Fruit fly (Drosophila melanogaster) whole organism, wandering third instar larva: ENCODE measurements around the gene CG14304.

Source experiments
- Abd-B ChIP-seq: fragments of >200 bp; optimal IDR thresholded peaks from 2 replicates; lab custom pipeline; 2017; ENCODE audit warnings: missing biosample characterization, missing genetic modification characterization
- CG32264 ChIP-seq: fragments of 200-800 bp; sonication (Bioruptor generic); optimal IDR thresholded peaks from 2 replicates; lab custom pipeline; 2016; ENCODE audit warnings: missing biosample characterization, missing genetic modification characterization
- CG9705 ChIP-seq: fragments of 200-800 bp; sonication (Bioruptor generic); optimal IDR thresholded peaks from 2 replicates; lab custom pipeline; 2018; ENCODE audit warnings: missing biosample characterization, mild to moderate bottlenecking, missing genetic modification characterization
- CrebA ChIP-seq: fragments of 200-800 bp; sonication (Bioruptor generic); optimal IDR thresholded peaks from 2 replicates; lab custom pipeline; 2016; ENCODE audit warnings: missing biosample characterization, mild to moderate bottlenecking, missing genetic modification characterization, borderline replicate concordance
- Dif ChIP-seq: fragments of 200-275, 200-300 bp; sonication (Bioruptor generic); optimal IDR thresholded peaks from 2 replicates; lab custom pipeline; 2018; ENCODE audit warnings: missing biosample characterization, missing genetic modification characterization; ENCODE audit not compliant: partially characterized antibody
- GATAd ChIP-seq: sonication (Bioruptor generic); optimal IDR thresholded peaks from 2 replicates; lab custom pipeline; 2016; ENCODE audit warnings: missing biosample characterization, missing genetic modification characterization
- HLH106 ChIP-seq: fragments of 200-800 bp; optimal IDR thresholded peaks from 3 replicates; lab custom pipeline; 2019; ENCODE audit warnings: missing biosample characterization, mild to moderate bottlenecking, missing genetic modification characterization, moderate library complexity
- Hnf4 ChIP-seq: fragments of 200-800 bp; sonication (Bioruptor generic); optimal IDR thresholded peaks from 2 replicates; lab custom pipeline; 2016; ENCODE audit warnings: missing biosample characterization, mild to moderate bottlenecking, missing genetic modification characterization
- Hr78 ChIP-seq: fragments of >200 bp; optimal IDR thresholded peaks from 2 replicates; lab custom pipeline; 2017; ENCODE audit warnings: missing biosample characterization, missing genetic modification characterization
- Hr83 ChIP-seq: fragments of 200-300 bp; sonication (Bioruptor generic); optimal IDR thresholded peaks from 2 replicates; lab custom pipeline; 2016; ENCODE audit warnings: missing biosample characterization, mild to moderate bottlenecking, missing genetic modification characterization, moderate library complexity; ENCODE audit not compliant: poor library complexity, severe bottlenecking
- Jra ChIP-seq: sonication (Bioruptor generic); optimal IDR thresholded peaks from 2 replicates; lab custom pipeline; 2016; ENCODE audit warnings: missing biosample characterization, missing genetic modification characterization
- Mio ChIP-seq: sonication (Bioruptor generic); optimal IDR thresholded peaks from 2 replicates; lab custom pipeline; 2016; ENCODE audit warnings: missing biosample characterization, missing genetic modification characterization
- Myc ChIP-seq: fragments of >200 bp; optimal IDR thresholded peaks from 2 replicates; lab custom pipeline; 2017
- N ChIP-seq: fragments of >200 bp; optimal IDR thresholded peaks from 2 replicates; lab custom pipeline; 2018; ENCODE audit warnings: missing biosample characterization, missing external identifiers, missing genetic modification characterization
- Rel ChIP-seq, 2 experiments: fragments of 200-800 bp; sonication (Bioruptor generic) in 1 of 2; optimal IDR thresholded peaks; 2 replicates in 1 of 2; 3 replicates in 1 of 2; lab custom pipeline; 2016 to 2019; ENCODE audit warnings: mild to moderate bottlenecking in 2 of 2, missing biosample characterization in 2 of 2, missing genetic modification characterization in 2 of 2, moderate library complexity in 1 of 2
- Sp1 ChIP-seq: fragments of 200-800 bp; sonication (Bioruptor generic); optimal IDR thresholded peaks from 3 replicates; lab custom pipeline; 2019; ENCODE audit warnings: missing biosample characterization, mild to moderate bottlenecking, missing genetic modification characterization, moderate library complexity
- Vsx2 ChIP-seq: fragments of 200-300, 225-300 bp; sonication (Bioruptor generic); optimal IDR thresholded peaks from 2 replicates; lab custom pipeline; 2018; ENCODE audit warnings: missing biosample characterization, missing genetic modification characterization; ENCODE audit not compliant: partially characterized antibody
- br ChIP-seq: fragments of 200-800 bp; sonication (Bioruptor generic); optimal IDR thresholded peaks from 2 replicates; lab custom pipeline; 2016; ENCODE audit warnings: missing biosample characterization, missing genetic modification characterization
- brk ChIP-seq: fragments of 200-800 bp; sonication (Bioruptor generic); optimal IDR thresholded peaks from 2 replicates; lab custom pipeline; 2016; ENCODE audit warnings: missing biosample characterization, mild to moderate bottlenecking, missing genetic modification characterization
- dl ChIP-seq, 2 experiments: fragments of 175-275, 200-275 bp in 1 of 2; fragments of 200-275 bp in 1 of 2; sonication (Bioruptor generic); optimal IDR thresholded peaks; lab custom pipeline; 2018; ENCODE audit warnings: mild to moderate bottlenecking in 2 of 2, missing biosample characterization in 2 of 2, missing genetic modification characterization in 2 of 2, moderate library complexity in 2 of 2; ENCODE audit not compliant: partially characterized antibody in 2 of 2, insufficient read depth in 1 of 2
- dmrt93B ChIP-seq: fragments of 200-800 bp; sonication (Bioruptor generic); optimal IDR thresholded peaks from 2 replicates; lab custom pipeline; 2018; ENCODE audit warnings: missing biosample characterization, mild to moderate bottlenecking, missing genetic modification characterization
- dsf ChIP-seq: sonication (Bioruptor generic); optimal IDR thresholded peaks from 2 replicates; lab custom pipeline; 2016; ENCODE audit warnings: missing biosample characterization, missing genetic modification characterization, borderline replicate concordance
- ey ChIP-seq: fragments of 200-800 bp; sonication (Bioruptor generic); optimal IDR thresholded peaks from 2 replicates; lab custom pipeline; 2016; ENCODE audit warnings: missing biosample characterization, missing genetic modification characterization
- fru ChIP-seq: fragments of 200-800 bp; sonication (Bioruptor generic); optimal IDR thresholded peaks from 3 replicates; lab custom pipeline; 2016; ENCODE audit warnings: missing biosample characterization, mild to moderate bottlenecking, missing genetic modification characterization
- h ChIP-seq: fragments of 200-800 bp; sonication (Bioruptor generic); optimal IDR thresholded peaks from 3 replicates; lab custom pipeline; 2016; ENCODE audit warnings: missing biosample characterization, mild to moderate bottlenecking, missing genetic modification characterization
- jim ChIP-seq: fragments of 175-275, 200-325 bp; sonication (Bioruptor generic); optimal IDR thresholded peaks from 2 replicates; lab custom pipeline; 2016; ENCODE audit warnings: missing biosample characterization, mild to moderate bottlenecking, missing genetic modification characterization
- lola ChIP-seq: fragments of >200 bp; optimal IDR thresholded peaks from 2 replicates; lab custom pipeline; 2017; ENCODE audit warnings: missing biosample characterization, missing genetic modification characterization
- pan ChIP-seq: fragments of >200 bp; optimal IDR thresholded peaks from 2 replicates; lab custom pipeline; 2017
- rgr ChIP-seq: fragments of 200-800 bp; sonication (Bioruptor generic); optimal IDR thresholded peaks from 3 replicates; lab custom pipeline; 2016; ENCODE audit warnings: missing biosample characterization, mild to moderate bottlenecking, missing genetic modification characterization
- sage ChIP-seq: fragments of 200-800 bp; sonication (Bioruptor generic); optimal IDR thresholded peaks from 2 replicates; lab custom pipeline; 2016; ENCODE audit warnings: missing biosample characterization, mild to moderate bottlenecking, missing genetic modification characterization
- sv ChIP-seq: fragments of 200-800 bp; sonication (Bioruptor generic); optimal IDR thresholded peaks from 3 replicates; lab custom pipeline; 2016; ENCODE audit warnings: missing biosample characterization, missing genetic modification characterization
- usp ChIP-seq: fragments of >200 bp; optimal IDR thresholded peaks from 2 replicates; lab custom pipeline; 2017; ENCODE audit warnings: missing biosample characterization, missing genetic modification characterization
- woc ChIP-seq: sonication (Bioruptor generic); optimal IDR thresholded peaks from 2 replicates; lab custom pipeline; 2016; ENCODE audit warnings: missing biosample characterization, mild to moderate bottlenecking, missing genetic modification characterization

The CG14304 gene

DNA sequence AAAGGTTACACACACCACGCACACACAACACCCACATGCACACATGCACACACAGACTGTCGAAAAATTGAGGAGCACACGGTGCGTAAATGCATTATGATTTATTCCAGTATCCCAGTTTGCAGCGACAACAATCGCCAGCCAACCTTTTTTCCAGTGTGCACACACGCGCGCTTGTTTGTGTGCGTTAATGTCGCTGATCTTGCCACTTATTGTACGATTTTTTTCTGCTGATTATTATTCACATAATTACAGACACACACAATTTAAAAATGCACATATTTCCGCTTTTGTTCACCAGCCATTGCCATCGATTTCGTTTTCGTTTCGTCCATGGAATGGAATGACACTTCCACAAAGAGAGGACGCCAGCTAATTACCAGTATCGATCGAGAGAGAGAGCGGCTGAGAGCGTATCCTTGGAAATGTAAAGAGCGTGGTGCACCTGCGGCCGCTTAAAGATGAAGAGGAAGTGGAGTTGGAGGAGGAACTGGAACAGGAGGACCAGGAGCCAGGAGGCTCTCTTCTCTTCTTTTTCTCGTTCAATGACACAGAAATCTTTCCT is 37.3 kb upstream of the CG14304 start:
- peak; percentile 51 for TF ChIP-seq Dif (GFP tag; lab: Kevin White, UChicago)
- TF ChIP-seq usp, result no peak
- TF ChIP-seq jim (GFP tag; lab: Kevin White, UChicago), result no peak
- TF ChIP-seq dl (GFP tag; optimal IDR thresholded peaks at IDR 0.05; lab: Kevin White, UChicago; ENCODE audit: insufficient read depth in 1 of 2, partially characterized antibody in 2 of 2), result peak in 1 of 2 experiments; percentile 28
- no peak for TF ChIP-seq pan (lab: Kevin White, UChicago)
- no peak for TF ChIP-seq CG32264 (GFP tag; lab: Kevin White, UChicago)
- TF ChIP-seq Abd-B (GFP tag; lab: Kevin White, UChicago), result no peak
- TF ChIP-seq woc (GFP tag; lab: Kevin White, UChicago), result no peak
- no peak for TF ChIP-seq brk (GFP tag; lab: Kevin White, UChicago)
- TF ChIP-seq Sp1 (GFP tag; lab: Kevin White, UChicago), result no peak
- TF ChIP-seq HLH106 (tag; lab: Kevin White, UChicago), result no peak
- TF ChIP-seq rgr (GFP tag; lab: Kevin White, UChicago), result no peak
- no peak for TF ChIP-seq dmrt93B (GFP tag; lab: Kevin White, UChicago)
- no peak for TF ChIP-seq Jra (GFP tag; lab: Kevin White, UChicago)
- peak; percentile 96 for TF ChIP-seq Vsx2 (GFP tag; lab: Kevin White, UChicago)
- no peak for TF ChIP-seq dsf (GFP tag; lab: Kevin White, UChicago)
- no peak for TF ChIP-seq h (GFP tag; lab: Kevin White, UChicago)
- no peak for TF ChIP-seq Myc (lab: Kevin White, UChicago)
- TF ChIP-seq Mio (GFP tag; lab: Kevin White, UChicago), result no peak
- no peak for TF ChIP-seq N (GFP tag; lab: Kevin White, UChicago)
- TF ChIP-seq, all 38 proteins: peak for 3

DNA sequence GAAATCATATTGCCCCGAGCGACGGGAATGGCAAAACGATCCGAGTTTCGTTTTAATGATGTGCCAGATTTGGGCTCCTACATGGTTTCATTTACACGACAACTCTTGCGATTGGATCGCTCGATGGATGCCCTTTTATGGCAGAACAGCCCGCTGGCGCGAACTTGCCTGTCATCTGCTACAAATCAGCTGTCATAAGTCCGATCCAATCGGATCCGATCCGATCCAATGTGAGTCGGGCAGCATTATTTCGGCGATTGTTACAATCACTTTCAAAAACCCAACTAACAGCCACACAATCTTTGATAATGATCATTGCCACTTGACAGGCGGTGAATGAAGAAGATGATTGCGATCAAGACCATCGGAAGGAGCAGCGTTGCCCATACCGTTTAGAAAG is 22.5 kb upstream of the CG14304 start:
- no peak for TF ChIP-seq sage
- no peak for TF ChIP-seq usp
- TF ChIP-seq Vsx2 (GFP tag; lab: Kevin White, UChicago), result no peak
- TF ChIP-seq Mio (GFP tag; lab: Kevin White, UChicago), result no peak
- TF ChIP-seq rgr (GFP tag; lab: Kevin White, UChicago), result no peak
- no peak for TF ChIP-seq Jra (GFP tag; lab: Kevin White, UChicago)
- no peak for TF ChIP-seq Hr83
- no peak for TF ChIP-seq CrebA (GFP tag; lab: Kevin White, UChicago)
- TF ChIP-seq Rel (GFP tag; optimal IDR thresholded peaks at IDR 0.05; lab: Kevin White, UChicago), result no peak
- TF ChIP-seq Rel (tag; optimal IDR thresholded peaks at IDR 0.05; lab: Kevin White, UChicago), result no peak
- no peak for TF ChIP-seq brk (GFP tag; lab: Kevin White, UChicago)
- TF ChIP-seq dmrt93B (GFP tag; lab: Kevin White, UChicago), result no peak
- no peak for TF ChIP-seq lola (GFP tag; lab: Kevin White, UChicago)
- no peak for TF ChIP-seq fru (GFP tag; lab: Kevin White, UChicago)
- no peak for TF ChIP-seq Hr78 (GFP tag; lab: Kevin White, UChicago)
- TF ChIP-seq GATAd (GFP tag; lab: Kevin White, UChicago), result no peak
- TF ChIP-seq Hnf4 (GFP tag; lab: Kevin White, UChicago), result no peak

DNA sequence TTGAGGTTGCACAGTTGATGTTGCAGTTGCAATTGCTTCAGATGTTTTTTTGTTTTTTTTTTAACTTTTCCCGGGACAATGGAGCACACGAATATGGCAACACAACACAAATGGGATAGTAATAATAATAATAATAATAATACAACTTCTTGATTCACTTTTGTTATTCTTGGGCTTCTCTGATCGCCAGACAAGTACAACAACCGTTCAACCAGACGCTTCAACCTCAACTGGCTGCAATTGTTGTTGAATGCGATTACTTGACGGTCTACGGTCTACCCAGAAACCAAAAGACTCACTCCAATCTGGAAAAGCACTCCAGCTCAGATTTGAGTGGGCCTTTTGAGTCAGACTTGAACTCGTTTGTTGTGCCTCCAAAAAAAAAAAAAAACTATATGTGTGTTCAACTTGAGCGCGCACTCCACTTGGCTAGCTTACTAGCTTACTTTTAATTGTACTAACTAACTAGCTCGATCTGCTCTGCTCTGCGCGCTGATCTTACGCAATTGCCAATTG is 20.2 kb upstream of the CG14304 start, which contains the start of gene CG14301:
Gene CG14301 (minus strand): TSS at position 216 of the 516 bp plus-strand sequence.
- no peak for TF ChIP-seq CrebA (GFP tag; lab: Kevin White, UChicago)
- no peak for TF ChIP-seq ey (GFP tag; lab: Kevin White, UChicago)
- no peak for TF ChIP-seq sv (GFP tag; lab: Kevin White, UChicago)
- no peak for TF ChIP-seq br (GFP tag; lab: Kevin White, UChicago)
- TF ChIP-seq woc (GFP tag; lab: Kevin White, UChicago), result no peak
- TF ChIP-seq Dif (GFP tag; lab: Kevin White, UChicago), result no peak
- no peak for TF ChIP-seq dmrt93B (GFP tag; lab: Kevin White, UChicago)
- no peak for TF ChIP-seq fru (GFP tag; lab: Kevin White, UChicago)
- no peak for TF ChIP-seq Mio (GFP tag; lab: Kevin White, UChicago)
- no peak for TF ChIP-seq Hr78 (GFP tag; lab: Kevin White, UChicago)
- no peak for TF ChIP-seq CG9705 (GFP tag; lab: Kevin White, UChicago)
- TF ChIP-seq Hnf4 (GFP tag; lab: Kevin White, UChicago), result no peak
- no peak for TF ChIP-seq Abd-B (GFP tag; lab: Kevin White, UChicago)
- TF ChIP-seq usp, result no peak
- no peak for TF ChIP-seq GATAd (GFP tag; lab: Kevin White, UChicago)
